Fruit fly (Drosophila melanogaster) whole organism, embryonic: Measurements from ENCODE around the gene P5CDh1.

Experiments used
- Atf3 ChIP-seq: fragments of 200-800 bp; sonication (Bioruptor generic); optimal IDR thresholded peaks from 3 replicates; lab custom pipeline; 2016; ENCODE audit warnings: missing biosample characterization, missing genetic modification characterization
- Bdp1 ChIP-seq: fragments of 200-800 bp; sonication (Bioruptor generic); optimal IDR thresholded peaks from 3 replicates; lab custom pipeline; 2016; ENCODE audit warnings: missing biosample characterization, missing genetic modification characterization
- BtbVII ChIP-seq: fragments of 200-800 bp; sonication (Bioruptor generic); optimal IDR thresholded peaks from 3 replicates; lab custom pipeline; 2017; ENCODE audit warnings: missing biosample characterization, mild to moderate bottlenecking, missing genetic modification characterization
- CG12769 ChIP-seq: fragments of 200-800 bp; sonication (Bioruptor generic); optimal IDR thresholded peaks from 2 replicates; lab custom pipeline; 2019; ENCODE audit warnings: missing biosample characterization, mild to moderate bottlenecking, missing genetic modification characterization, moderate library complexity
- CG13296 ChIP-seq: fragments of 200-800 bp; sonication (Bioruptor generic); optimal IDR thresholded peaks from 3 replicates; lab custom pipeline; 2018; ENCODE audit warnings: missing biosample characterization, mild to moderate bottlenecking, missing genetic modification characterization
- CG17568 ChIP-seq: fragments of 200-800 bp; sonication (Bioruptor generic); optimal IDR thresholded peaks from 2 replicates; lab custom pipeline; 2018; ENCODE audit warnings: missing biosample characterization, mild to moderate bottlenecking, missing genetic modification characterization, moderate library complexity
- CG17612 ChIP-seq: fragments of 200-800 bp; sonication (Bioruptor generic); IDR thresholded peaks from 2 replicates; pipeline ENCODE4 v1.3.6; 2022; ENCODE audit warnings: missing biosample characterization, missing genetic modification characterization
- CG18476 ChIP-seq: fragments of 200-800 bp; sonication (Bioruptor generic); optimal IDR thresholded peaks from 2 replicates; lab custom pipeline; 2016; ENCODE audit warnings: missing biosample characterization, mild to moderate bottlenecking, missing genetic modification characterization
- CG3281 ChIP-seq: fragments of 200-800 bp; sonication (Bioruptor generic); optimal IDR thresholded peaks from 3 replicates; lab custom pipeline; 2017; ENCODE audit warnings: missing biosample characterization, mild to moderate bottlenecking, missing genetic modification characterization
- CG4328 ChIP-seq: fragments of 200-800 bp; sonication (Bioruptor generic); optimal IDR thresholded peaks from 3 replicates; lab custom pipeline; 2017; ENCODE audit warnings: missing biosample characterization, missing genetic modification reagents, missing genetic modification characterization
- CG6854 ChIP-seq: fragments of 200-800 bp; sonication (Bioruptor generic); optimal IDR thresholded peaks from 3 replicates; lab custom pipeline; 2017; ENCODE audit warnings: missing biosample characterization, mild to moderate bottlenecking, missing genetic modification characterization
- CG7786 ChIP-seq: fragments of 200-800 bp; sonication (Bioruptor generic); optimal IDR thresholded peaks from 2 replicates; lab custom pipeline; 2016; ENCODE audit warnings: missing biosample characterization, missing genetic modification characterization
- CG7928 ChIP-seq: fragments of 200-800 bp; sonication (Bioruptor generic); optimal IDR thresholded peaks from 2 replicates; lab custom pipeline; 2017; ENCODE audit warnings: missing biosample characterization, mild to moderate bottlenecking, missing genetic modification characterization
- CG8359 ChIP-seq: fragments of 200-800 bp; sonication (Bioruptor generic); optimal IDR thresholded peaks from 2 replicates; lab custom pipeline; 2017; ENCODE audit warnings: missing biosample characterization, mild to moderate bottlenecking, missing genetic modification characterization, borderline replicate concordance
- CG8924 ChIP-seq: fragments of 200-800 bp; optimal IDR thresholded peaks from 3 replicates; lab custom pipeline; 2019; ENCODE audit warnings: missing biosample characterization, mild to moderate bottlenecking, missing genetic modification characterization, moderate library complexity
- CG9797 ChIP-seq: fragments of 200-800 bp; sonication (Bioruptor generic); optimal IDR thresholded peaks from 3 replicates; lab custom pipeline; 2018; ENCODE audit warnings: missing biosample characterization, mild to moderate bottlenecking, missing genetic modification characterization
- Chrac-16 ChIP-seq: fragments of 200-800 bp; sonication (Bioruptor generic); optimal IDR thresholded peaks from 3 replicates; lab custom pipeline; 2016; ENCODE audit warnings: missing biosample characterization, missing genetic modification characterization
- D19A ChIP-seq: fragments of 200-800 bp; optimal IDR thresholded peaks from 3 replicates; lab custom pipeline; 2019; ENCODE audit warnings: missing biosample characterization, mild to moderate bottlenecking, missing genetic modification characterization, moderate library complexity
- Dek ChIP-seq: fragments of 200-800 bp; sonication (Bioruptor generic); optimal IDR thresholded peaks from 3 replicates; lab custom pipeline; 2019; ENCODE audit warnings: missing biosample characterization, mild to moderate bottlenecking, missing genetic modification characterization, moderate library complexity
- Hey ChIP-seq: fragments of 200-800 bp; sonication (Bioruptor generic); optimal IDR thresholded peaks from 3 replicates; lab custom pipeline; 2018; ENCODE audit warnings: missing biosample characterization, mild to moderate bottlenecking, missing genetic modification characterization
- Hr39 ChIP-seq: fragments of >200 bp; optimal IDR thresholded peaks from 2 replicates; lab custom pipeline; 2017
- Hr51 ChIP-seq, 2 experiments: fragments of 200-800 bp; sonication (Bioruptor generic); optimal IDR thresholded peaks; 2 replicates in 1 of 2; 3 replicates in 1 of 2; lab custom pipeline; 2016 to 2018; ENCODE audit warnings: missing biosample characterization in 2 of 2, missing genetic modification characterization in 2 of 2, mild to moderate bottlenecking in 1 of 2, moderate library complexity in 1 of 2
- MESR4 ChIP-seq: fragments of 200-800 bp; sonication (Bioruptor generic); optimal IDR thresholded peaks from 2 replicates; lab custom pipeline; 2018; ENCODE audit warnings: missing biosample characterization, mild to moderate bottlenecking, missing genetic modification characterization, moderate library complexity
- Mes4 ChIP-seq: fragments of 200-800 bp; sonication (Bioruptor generic); optimal IDR thresholded peaks from 2 replicates; lab custom pipeline; 2016; ENCODE audit warnings: missing biosample characterization, missing genetic modification characterization
- NFAT ChIP-seq: fragments of 200-800 bp; sonication (Bioruptor generic); IDR thresholded peaks from 2 replicates; pipeline ENCODE4 v1.3.6; 2022; ENCODE audit warnings: missing biosample characterization, missing genetic modification characterization
- NK7.1 ChIP-seq: fragments of 200-800 bp; sonication (Bioruptor generic); optimal IDR thresholded peaks from 3 replicates; lab custom pipeline; 2016; ENCODE audit warnings: missing biosample characterization, missing genetic modification characterization
- Sox102F ChIP-seq: fragments of 200-800 bp; sonication (Bioruptor generic); optimal IDR thresholded peaks from 2 replicates; lab custom pipeline; 2018; ENCODE audit warnings: missing biosample characterization, mild to moderate bottlenecking, missing genetic modification characterization, moderate library complexity
- Stat92E ChIP-seq, 3 experiments: fragments of >200 bp in 2 of 3; fragments of 200-800 bp in 1 of 3; sonication (Bioruptor generic) in 1 of 3; optimal IDR thresholded peaks; 2 replicates each; lab custom pipeline; 2017 to 2019; ENCODE audit warnings: missing biosample characterization in 3 of 3, missing genetic modification characterization in 3 of 3, mild to moderate bottlenecking in 1 of 3, moderate library complexity in 1 of 3
- Usf ChIP-seq: fragments of 200-800 bp; sonication (Bioruptor generic); optimal IDR thresholded peaks from 2 replicates; lab custom pipeline; 2017; ENCODE audit warnings: missing genotype, missing biosample characterization, missing genetic modification characterization
- Vsx1 ChIP-seq: fragments of 200-800 bp; sonication (Bioruptor generic); optimal IDR thresholded peaks from 2 replicates; lab custom pipeline; 2017; ENCODE audit warnings: missing biosample characterization, mild to moderate bottlenecking, missing genetic modification characterization, missing genetic modification reagents
- bigmax ChIP-seq: fragments of 200-800 bp; sonication (Bioruptor generic); optimal IDR thresholded peaks from 2 replicates; lab custom pipeline; 2018; ENCODE audit warnings: missing biosample characterization, mild to moderate bottlenecking, missing genetic modification characterization
- cato ChIP-seq: fragments of 200-800 bp; sonication (Bioruptor generic); optimal IDR thresholded peaks from 2 replicates; lab custom pipeline; 2016; ENCODE audit warnings: missing biosample characterization, missing genetic modification characterization, borderline replicate concordance
- chm ChIP-seq: fragments of 200-800 bp; sonication (Bioruptor generic); IDR thresholded peaks from 2 replicates; pipeline ENCODE4 v1.3.6; 2022; ENCODE audit warnings: missing biosample characterization, missing genetic modification characterization
- croc ChIP-seq: fragments of 200-800 bp; sonication (Bioruptor generic); conservative IDR thresholded peaks from 3 replicates; pipeline ENCODE4 v1.3.6; 2022; ENCODE audit warnings: missing biosample characterization, missing genetic modification characterization
- cwo ChIP-seq: fragments of 200-800 bp; sonication (Bioruptor generic); optimal IDR thresholded peaks from 3 replicates; lab custom pipeline; 2017; ENCODE audit warnings: missing biosample characterization, missing genetic modification characterization, mild to moderate bottlenecking, moderate library complexity, missing genetic modification reagents
- da ChIP-seq: fragments of 200-800 bp; sonication (Bioruptor generic); optimal IDR thresholded peaks from 2 replicates; lab custom pipeline; 2016; ENCODE audit warnings: missing biosample characterization, missing genetic modification characterization
- dm ChIP-seq: fragments of 200-800 bp; sonication (Bioruptor generic); optimal IDR thresholded peaks from 3 replicates; lab custom pipeline; 2016; ENCODE audit warnings: missing biosample characterization, missing genetic modification characterization
- emc ChIP-seq: fragments of 200-800 bp; sonication (Bioruptor generic); optimal IDR thresholded peaks from 2 replicates; lab custom pipeline; 2016; ENCODE audit warnings: missing biosample characterization, missing genetic modification characterization
- gsb-n ChIP-seq: fragments of 200-800 bp; sonication (Bioruptor generic); optimal IDR thresholded peaks from 3 replicates; lab custom pipeline; 2018; ENCODE audit warnings: missing biosample characterization, mild to moderate bottlenecking, missing genetic modification characterization
- jumu ChIP-seq: fragments of 200-800 bp; sonication (Bioruptor generic); optimal IDR thresholded peaks from 3 replicates; lab custom pipeline; 2016; ENCODE audit warnings: missing biosample characterization, missing genetic modification characterization
- ken ChIP-seq: fragments of 200-800 bp; sonication (Bioruptor generic); IDR thresholded peaks from 3 replicates; pipeline ENCODE4 v1.3.6; 2022; ENCODE audit warnings: missing biosample characterization, missing genetic modification characterization
- klu ChIP-seq: fragments of 200-800 bp; sonication (Bioruptor generic); IDR thresholded peaks from 2 replicates; pipeline ENCODE4 v1.3.6; 2022; ENCODE audit warnings: missing biosample characterization, missing genetic modification characterization
- nom ChIP-seq: fragments of 200-800 bp; sonication (Bioruptor generic); optimal IDR thresholded peaks from 2 replicates; lab custom pipeline; 2017; ENCODE audit warnings: missing biosample characterization, missing genetic modification characterization, mild to moderate bottlenecking, moderate library complexity, missing genetic modification reagents
- phol ChIP-seq: fragments of 200-800 bp; sonication (Bioruptor generic); optimal IDR thresholded peaks from 3 replicates; lab custom pipeline; 2018; ENCODE audit warnings: missing biosample characterization, mild to moderate bottlenecking, missing genetic modification characterization, moderate library complexity
- pita ChIP-seq: fragments of 200-800 bp; sonication (Bioruptor generic); optimal IDR thresholded peaks from 2 replicates; lab custom pipeline; 2017; ENCODE audit warnings: missing biosample characterization, mild to moderate bottlenecking, missing genetic modification characterization
- pnt ChIP-seq: fragments of 200-800 bp; sonication (Bioruptor generic); optimal IDR thresholded peaks from 3 replicates; lab custom pipeline; 2016; ENCODE audit warnings: missing biosample characterization, missing genetic modification characterization
- slp2 ChIP-seq: fragments of 200-800 bp; sonication (Bioruptor generic); optimal IDR thresholded peaks from 2 replicates; lab custom pipeline; 2016; ENCODE audit warnings: missing biosample characterization, missing genetic modification characterization
- sr ChIP-seq: fragments of 200-800 bp; sonication (Bioruptor generic); IDR thresholded peaks from 3 replicates; pipeline ENCODE4 v1.3.6; 2022; ENCODE audit warnings: missing biosample characterization, missing genetic modification characterization
- ttk ChIP-seq: fragments of 200-800 bp; sonication (Bioruptor generic); IDR thresholded peaks from 2 replicates; pipeline ENCODE4 v2.1.2; 2022; ENCODE audit warnings: missing biosample characterization, missing genetic modification characterization
- zf30C ChIP-seq: fragments of 200-800 bp; sonication (Bioruptor generic); optimal IDR thresholded peaks from 3 replicates; lab custom pipeline; 2018; ENCODE audit warnings: missing biosample characterization, mild to moderate bottlenecking, missing genetic modification characterization

P5CDh1 gene

DNA sequence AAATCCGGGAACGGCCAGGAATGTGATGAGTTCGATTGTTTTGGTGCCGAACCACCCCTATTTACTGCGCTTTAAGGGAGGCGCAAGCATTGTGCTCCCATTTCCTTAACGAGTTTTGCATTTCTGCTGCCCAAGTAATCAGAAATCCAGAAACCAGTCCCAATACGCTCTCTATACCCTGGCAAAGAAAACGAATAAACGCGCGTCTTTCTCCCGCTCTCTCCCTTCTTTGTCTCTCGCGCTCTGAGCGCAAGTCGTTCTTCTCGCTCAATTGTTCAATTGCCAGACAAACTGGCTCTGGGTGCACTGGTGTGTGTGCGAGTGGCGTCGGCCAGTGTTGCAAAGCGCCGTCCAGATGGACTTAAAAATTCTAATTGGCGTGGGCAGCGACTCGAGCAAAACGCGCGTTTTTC lies 39.2 kb upstream of the P5CDh1 start (continued):
- peak; percentile 95 for TF ChIP-seq cato (GFP tag; lab: Kevin White, UChicago)
- peak; percentile 93 for TF ChIP-seq Dek (tag; lab: Kevin White, UChicago)
- peak; percentile 98 for TF ChIP-seq ttk (GFP tag; lab: Robert Waterston, UW)
- peak; percentile 99 for TF ChIP-seq CG12769 (tag; lab: Kevin White, UChicago)
- peak; percentile 99 for TF ChIP-seq jumu (GFP tag; lab: Kevin White, UChicago)
- TF ChIP-seq CG9797 (GFP tag; lab: Kevin White, UChicago) = peak; percentile 49
- TF ChIP-seq NFAT (GFP tag; lab: Robert Waterston, UW) = peak; percentile 97
- peak; percentile 93 for TF ChIP-seq da (GFP tag; lab: Kevin White, UChicago)
- TF ChIP-seq Mes4 (GFP tag; lab: Kevin White, UChicago) = peak; percentile 97
- peak; percentile 94 for TF ChIP-seq dm
- TF ChIP-seq BtbVII (GFP tag; lab: Kevin White, UChicago) = peak; percentile 87
- peak; percentile 71 for TF ChIP-seq CG7928 (GFP tag; lab: Kevin White, UChicago)
- TF ChIP-seq slp2 (GFP tag; lab: Kevin White, UChicago) = peak; percentile 99
- peak; percentile 98 for TF ChIP-seq Chrac-16 (GFP tag; lab: Kevin White, UChicago)
- TF ChIP-seq CG6854 (GFP tag; lab: Kevin White, UChicago) = peak; percentile 71
- peak; percentile 87 for TF ChIP-seq CG3281 (GFP tag; lab: Kevin White, UChicago)
- peak; percentile 99 for TF ChIP-seq chm (GFP tag; lab: Robert Waterston, UW)
- peak; percentile 92 for TF ChIP-seq emc (GFP tag; lab: Kevin White, UChicago)
- TF ChIP-seq D19A (tag; lab: Kevin White, UChicago) = peak; percentile 93
- peak; percentile 93 for TF ChIP-seq klu (GFP tag; lab: Robert Waterston, UW)
- TF ChIP-seq Hey (tag; lab: Kevin White, UChicago) = peak; percentile 75
- peak; percentile 93 for TF ChIP-seq sr (GFP tag; lab: Robert Waterston, UW)
- peak; percentile 98 for TF ChIP-seq pnt (GFP tag; lab: Kevin White, UChicago)
- peak; percentile 83 for TF ChIP-seq CG13296
- peak; percentile 96 for TF ChIP-seq Usf (GFP tag; lab: Kevin White, UChicago)
- TF ChIP-seq Hr39 (lab: Kevin White, UChicago) = no peak
- TF ChIP-seq gsb-n = peak; percentile 97
- peak; percentile 95 for TF ChIP-seq phol
- peak; percentile 94 for TF ChIP-seq CG17612 (GFP tag; lab: Robert Waterston, UW)
- peak; percentile 64 for TF ChIP-seq MESR4 (GFP tag; lab: Kevin White, UChicago)
- peak; percentile 98 for TF ChIP-seq Atf3
- TF ChIP-seq CG4328 (GFP tag; lab: Kevin White, UChicago) = peak; percentile 57
- no peak for TF ChIP-seq pita
- peak; percentile 98 for TF ChIP-seq Sox102F (GFP tag; lab: Kevin White, UChicago)
- TF ChIP-seq Hr51 (GFP tag; optimal IDR thresholded peaks at IDR 0.05; lab: Kevin White, UChicago) = peak; percentile 92 to 97
- peak; percentile 94 for TF ChIP-seq Bdp1
- TF ChIP-seq Stat92E (GFP tag; optimal IDR thresholded peaks at IDR 0.05; lab: Kevin White, UChicago) = peak in 1 of 3 experiments; percentile 94
- TF ChIP-seq NK7.1 (GFP tag; lab: Kevin White, UChicago) = peak; percentile 96
- TF ChIP-seq zf30C (GFP tag; lab: Kevin White, UChicago) = no peak
- peak; percentile 96 for TF ChIP-seq CG8924 (tag; lab: Kevin White, UChicago)
- TF ChIP-seq bigmax (GFP tag; lab: Kevin White, UChicago) = peak; percentile 31
- TF ChIP-seq nom (GFP tag; lab: Kevin White, UChicago) = peak; percentile 85
- TF ChIP-seq ken (GFP tag; lab: Robert Waterston, UW) = peak; percentile 99
- peak; percentile 89 for TF ChIP-seq cwo
- peak; percentile 90 for TF ChIP-seq CG17568 (GFP tag; lab: Kevin White, UChicago)
- peak; percentile 70 for TF ChIP-seq CG8359 (GFP tag; lab: Kevin White, UChicago)
- TF ChIP-seq Vsx1 (GFP tag; lab: Kevin White, UChicago) = peak; percentile 88
- peak; percentile 99 for TF ChIP-seq CG7786 (GFP tag; lab: Kevin White, UChicago)
- TF ChIP-seq CG18476 (GFP tag; lab: Kevin White, UChicago) = peak; percentile 91
- TF ChIP-seq croc (GFP tag; lab: Robert Waterston, UW) = peak; percentile 97
